Fruit fly (Drosophila melanogaster) whole organism: ENCODE measurements around the gene PKD.

Source experiments
- CG8478 ChIP-seq: fragments of >200 bp; optimal IDR thresholded peaks from 2 replicates; lab custom pipeline; 2018; ENCODE audit warnings: inconsistent platforms
- EcR ChIP-seq, 2 experiments: fragments of >200 bp; optimal IDR thresholded peaks; 2 replicates each; lab custom pipeline; 2017; ENCODE audit warnings: missing biosample characterization in 2 of 2, missing genetic modification characterization in 2 of 2, missing genetic modification reagents in 2 of 2
- pan ChIP-seq: fragments of >200 bp; optimal IDR thresholded peaks from 2 replicates; lab custom pipeline; 2017
- psq ChIP-seq: fragments of >200 bp; optimal IDR thresholded peaks from 2 replicates; lab custom pipeline; 2017

DNA sequence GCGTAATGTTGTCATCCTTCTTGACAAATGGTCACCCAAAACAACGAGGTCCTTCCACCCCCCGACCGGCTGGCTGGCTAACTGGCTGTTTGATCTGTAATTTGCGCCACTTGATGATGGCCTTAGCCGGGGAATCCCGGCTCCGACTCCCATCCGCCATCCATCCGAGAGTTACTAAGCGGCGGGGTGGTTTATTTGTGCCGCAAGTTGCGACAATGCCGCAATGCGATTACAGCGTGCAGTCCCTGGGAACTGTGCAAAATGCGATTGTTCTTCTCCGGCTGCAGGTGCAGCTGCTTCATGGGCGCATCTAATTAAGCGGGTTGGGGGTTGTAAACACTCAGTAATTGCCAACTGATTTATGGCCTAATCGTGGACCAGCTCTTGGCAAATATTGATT is 54.2 kb downstream of the PKD start:
- TF ChIP-seq psq (lab: Kevin White, UChicago) (no peak), pan (lab: Kevin White, UChicago) (no peak), CG8478 (lab: Kevin White, UChicago) (no peak), EcR (GFP tag; optimal IDR thresholded peaks at IDR 0.05; lab: Kevin White, UChicago) (no peak)
